Fruit fly (Drosophila melanogaster): ENCODE results near the gene Cog4.
A peak's percentile ranks its signal among the peaks of the same experiment; 100 is the strongest.

Cog4 gene

dm6 chr2L:10517085-10517484, 28.7 kb upstream of the Cog4 start, which contains the start of the genes Fatp1 and Lrr47 (continued):
- TF ChIP-seq Bteb2 (GFP tag; optimal IDR thresholded peaks at IDR 0.05) (no peak), sens (GFP tag) (peak; percentile 39), bsh (GFP tag; optimal IDR thresholded peaks at IDR 0.05) (no peak), CG2712 (tag; optimal IDR thresholded peaks at IDR 0.05) (no peak), tap (tag; optimal IDR thresholded peaks at IDR 0.05) (no peak), Hand (GFP tag; optimal IDR thresholded peaks at IDR 0.05) (no peak), shn (GFP tag; optimal IDR thresholded peaks at IDR 0.05) (no peak), CG17912 (GFP tag; optimal IDR thresholded peaks at IDR 0.05) (no peak), CkIIα-i1 (GFP tag; IDR thresholded peaks at IDR 0.05) (no peak), Hr39 (optimal IDR thresholded peaks at IDR 0.05) (no peak), CG17829 (tag; optimal IDR thresholded peaks at IDR 0.05) (no peak), CG14050 (GFP tag; IDR thresholded peaks at IDR 0.05) (no peak), seq (GFP tag; IDR thresholded peaks at IDR 0.05) (no peak), Atf-2 (GFP tag; optimal IDR thresholded peaks at IDR 0.05) (no peak), Deaf1 (tag; optimal IDR thresholded peaks at IDR 0.05) (no peak), mld (GFP tag; IDR thresholded peaks at IDR 0.05; ENCODE audit: partially characterized antibody) (peak; percentile 79; the same call in 1 of the 3 replicates), gem (tag; optimal IDR thresholded peaks at IDR 0.05) (no peak), CG12942 (GFP tag; optimal IDR thresholded peaks at IDR 0.05) (no peak), NFAT (GFP tag; IDR thresholded peaks at IDR 0.05) (peak; percentile 22; the same call in 1 of the 2 replicates), CG2199 (GFP tag; IDR thresholded peaks at IDR 0.05) (no peak), CG10543 (GFP tag; optimal IDR thresholded peaks at IDR 0.05) (no peak), Hmx (GFP tag; optimal IDR thresholded peaks at IDR 0.05) (no peak), amos (GFP tag; IDR thresholded peaks at IDR 0.05; ENCODE audit: partially characterized antibody) (peak; percentile 94), chif (GFP tag; optimal IDR thresholded peaks at IDR 0.05) (no peak), Adf1 (GFP tag; IDR thresholded peaks at IDR 0.05) (no peak), Bgb (GFP tag; IDR thresholded peaks at IDR 0.05; ENCODE audit: partially characterized antibody) (peak; percentile 91), CG10979 (tag; optimal IDR thresholded peaks at IDR 0.05) (no peak), CG8924 (tag; optimal IDR thresholded peaks at IDR 0.05) (no peak), gsb-n (tag; optimal IDR thresholded peaks at IDR 0.05) (no peak), Spps (tag; optimal IDR thresholded peaks at IDR 0.05) (no peak), CG18764 (GFP tag; optimal IDR thresholded peaks at IDR 0.05) (no peak), MBD-R2 (GFP tag; IDR thresholded peaks at IDR 0.05) (peak; percentile 89), Nf-YB (GFP tag; optimal IDR thresholded peaks at IDR 0.05) (no peak), CG12071 (GFP tag; optimal IDR thresholded peaks at IDR 0.05) (no peak), Sry-β (GFP tag; optimal IDR thresholded peaks at IDR 0.05) (peak; percentile 14), scrt (GFP tag; optimal IDR thresholded peaks at IDR 0.05) (peak; percentile 20), Opbp (GFP tag; IDR thresholded peaks at IDR 0.05; ENCODE audit: partially characterized antibody) (peak; percentile 90), CG13287 (GFP tag; IDR thresholded peaks at IDR 0.05; ENCODE audit: partially characterized antibody) (peak; percentile 90), CG8089 (GFP tag; optimal IDR thresholded peaks at IDR 0.05) (no peak), YL-1 (GFP tag; optimal IDR thresholded peaks at IDR 0.05) (peak; percentile 32), CG4707 (GFP tag; optimal IDR thresholded peaks at IDR 0.05) (no peak), CG15514 (GFP tag; optimal IDR thresholded peaks at IDR 0.05) (peak; percentile 99), btn (GFP tag; optimal IDR thresholded peaks at IDR 0.05) (no peak), Rfx (GFP tag; IDR thresholded peaks at IDR 0.05) (peak; percentile 24; the same call in 1 of the 2 replicates), NC2α (GFP tag; optimal IDR thresholded peaks at IDR 0.05) (no peak), pzg (GFP tag; optimal IDR thresholded peaks at IDR 0.05) (peak; percentile 75), CG8290 (GFP tag; optimal IDR thresholded peaks at IDR 0.05) (no peak), CG8290 (tag; optimal IDR thresholded peaks at IDR 0.05) (peak in 1 of 2 experiments; percentile 36), bab2 (GFP tag; optimal IDR thresholded peaks at IDR 0.05) (no peak), CG16813 (GFP tag; IDR thresholded peaks at IDR 0.05; ENCODE audit: partially characterized antibody) (peak; percentile 82), H2.0 (GFP tag; IDR thresholded peaks at IDR 0.05) (no peak), sqz (GFP tag; optimal IDR thresholded peaks at IDR 0.05) (peak; percentile 76)

Data from whole organism, embryonic.